Worm (Caenorhabditis elegans) whole organism, L1 larva: Measurements from ENCODE around the gene fbxb-102.

Source experiments
- C04F5.9 ChIP-seq: sonication (generic microtip); optimal IDR thresholded peaks from 2 replicates; lab custom pipeline; 2016; ENCODE audit warnings: missing genetic modification characterization, missing compliant biosample characterization
- alr-1 ChIP-seq: fragments of 200-800 bp; sonication (Bioruptor generic); optimal IDR thresholded peaks from 2 replicates; lab custom pipeline; 2018; ENCODE audit warnings: borderline replicate concordance, mild to moderate bottlenecking, missing genetic modification characterization, missing compliant biosample characterization
- ama-1 ChIP-seq: fragments of 150-350 bp; optimal IDR thresholded peaks from 2 replicates; lab custom pipeline; 2014
- ceh-63 ChIP-seq: fragments of 200-800 bp; sonication (Bioruptor generic); optimal IDR thresholded peaks from 2 replicates; lab custom pipeline; 2018; ENCODE audit warnings: mild to moderate bottlenecking, missing genetic modification characterization, missing compliant biosample characterization
- ceh-82 ChIP-seq, 3 experiments: fragments of 150-350 bp in 1 of 3; sonication (generic microtip) in 2 of 3; optimal IDR thresholded peaks; 2 replicates each; lab custom pipeline; 2014 to 2017; ENCODE audit warnings: missing biosample characterization in 3 of 3, missing genetic modification characterization in 3 of 3
- dpl-1 ChIP-seq, 3 experiments: fragments of 150-350 bp in 2 of 3; sonication (generic microtip) in 1 of 3; optimal IDR thresholded peaks; 2 replicates each; lab custom pipeline; 2014 to 2017; ENCODE audit warnings: missing biosample characterization in 3 of 3, missing genetic modification characterization in 3 of 3, missing genetic modification reagents in 3 of 3
- dsc-1 ChIP-seq: sonication (generic microtip); optimal IDR thresholded peaks from 2 replicates; lab custom pipeline; 2016; ENCODE audit warnings: mild to moderate bottlenecking, missing genetic modification characterization, missing compliant biosample characterization
- egl-27 ChIP-seq, 2 experiments: fragments of 150-350 bp in 1 of 2; sonication (generic microtip); optimal IDR thresholded peaks; 3 replicates each; lab custom pipeline; 2017 to 2018; ENCODE audit warnings: missing biosample characterization in 2 of 2, missing genetic modification characterization in 2 of 2, missing genetic modification reagents in 2 of 2
- elt-3 ChIP-seq, 6 experiments: fragments of 150-350 bp in 1 of 6; sonication (generic microtip); optimal IDR thresholded peaks; 2 replicates each; lab custom pipeline; 2017 to 2018; ENCODE audit warnings: missing biosample characterization in 6 of 6, missing genetic modification characterization in 6 of 6, inconsistent platforms in 1 of 6
- ets-5 ChIP-seq: fragments of 200-800 bp; sonication (Bioruptor generic); IDR thresholded peaks from 2 replicates; pipeline ENCODE4 v1.3.6; 2022; ENCODE audit warnings: missing genetic modification characterization, missing compliant biosample characterization
- fkh-10 ChIP-seq: sonication (generic microtip); optimal IDR thresholded peaks from 2 replicates; lab custom pipeline; 2017; ENCODE audit warnings: missing biosample characterization, missing genetic modification reagents, missing genetic modification characterization
- fkh-4 ChIP-seq: sonication (generic microtip); optimal IDR thresholded peaks from 2 replicates; lab custom pipeline; 2016; ENCODE audit warnings: missing compliant biosample characterization, missing genetic modification characterization, borderline replicate concordance
- fkh-8 ChIP-seq: sonication (generic microtip); optimal IDR thresholded peaks from 2 replicates; lab custom pipeline; 2016; ENCODE audit warnings: mild to moderate bottlenecking, missing genetic modification characterization, missing compliant biosample characterization
- grh-1 ChIP-seq: fragments of 200-800 bp; sonication (Bioruptor generic); IDR thresholded peaks from 2 replicates; pipeline ENCODE4 v1.3.6; 2022; ENCODE audit warnings: missing genetic modification reagents, missing genetic modification characterization, missing compliant biosample characterization
- hlh-4 ChIP-seq: sonication (generic microtip); optimal IDR thresholded peaks from 2 replicates; lab custom pipeline; 2016; ENCODE audit warnings: mild to moderate bottlenecking, missing genetic modification characterization, missing compliant biosample characterization
- hpl-2 ChIP-seq: fragments of 150-350 bp; optimal IDR thresholded peaks from 2 replicates; lab custom pipeline; 2014; ENCODE audit warnings: missing biosample characterization, missing genetic modification reagents, missing genetic modification characterization
- irx-1 ChIP-seq: sonication (generic microtip); optimal IDR thresholded peaks from 2 replicates; lab custom pipeline; 2016; ENCODE audit warnings: missing genetic modification characterization, missing compliant biosample characterization
- jun-1 ChIP-seq: fragments of 150-350 bp; optimal IDR thresholded peaks from 2 replicates; lab custom pipeline; 2014; ENCODE audit warnings: missing biosample characterization, missing genetic modification reagents, missing genetic modification characterization
- lin-15B ChIP-seq: fragments of 150-350 bp; sonication (generic microtip); optimal IDR thresholded peaks from 3 replicates; lab custom pipeline; 2014; ENCODE audit warnings: missing biosample characterization, missing genetic modification characterization
- lin-35 ChIP-seq, 2 experiments: fragments of 150-350 bp; optimal IDR thresholded peaks; 2 replicates each; lab custom pipeline; 2014; ENCODE audit warnings: missing biosample characterization in 2 of 2, missing genetic modification characterization in 2 of 2, missing genetic modification reagents in 2 of 2
- lin-39 ChIP-seq: fragments of 150-350 bp; optimal IDR thresholded peaks from 2 replicates; lab custom pipeline; 2014; ENCODE audit warnings: missing biosample characterization, missing genetic modification reagents, missing genetic modification characterization
- mdl-1 ChIP-seq, 2 experiments: fragments of 150-350 bp; optimal IDR thresholded peaks; 2 replicates each; lab custom pipeline; 2014 to 2017; ENCODE audit warnings: missing biosample characterization in 2 of 2, missing genetic modification characterization in 2 of 2, inconsistent platforms in 1 of 2
- mef-2 ChIP-seq: fragments of 150-350 bp; optimal IDR thresholded peaks from 2 replicates; lab custom pipeline; 2014; ENCODE audit warnings: missing biosample characterization, missing genetic modification characterization
- mep-1 ChIP-seq: fragments of 150-350 bp; optimal IDR thresholded peaks from 2 replicates; lab custom pipeline; 2014; ENCODE audit warnings: missing biosample characterization, missing genetic modification characterization
- nhr-11 ChIP-seq: fragments of 150-350 bp; optimal IDR thresholded peaks from 2 replicates; lab custom pipeline; 2014; ENCODE audit warnings: missing biosample characterization, missing genetic modification characterization
- nhr-19 ChIP-seq: fragments of 200-800 bp; sonication (Bioruptor generic); conservative IDR thresholded peaks from 2 replicates; pipeline ENCODE4 v1.3.6; 2022; ENCODE audit warnings: missing genetic modification characterization, missing compliant biosample characterization
- nhr-237 ChIP-seq: fragments of 150-350 bp; optimal IDR thresholded peaks from 2 replicates; lab custom pipeline; 2014; ENCODE audit warnings: missing biosample characterization, missing genetic modification characterization
- nhr-76 ChIP-seq: sonication (generic microtip); optimal IDR thresholded peaks from 2 replicates; lab custom pipeline; 2017; ENCODE audit warnings: missing biosample characterization, missing genetic modification characterization
- nhr-77 ChIP-seq: fragments of 150-350 bp; optimal IDR thresholded peaks from 2 replicates; lab custom pipeline; 2014; ENCODE audit warnings: missing biosample characterization, missing genetic modification characterization
- pax-3 ChIP-seq: fragments of 200-800 bp; sonication (Bioruptor generic); optimal IDR thresholded peaks from 2 replicates; lab custom pipeline; 2018; ENCODE audit warnings: mild to moderate bottlenecking, missing genetic modification characterization, moderate library complexity, missing compliant biosample characterization
- pqm-1 ChIP-seq: sonication (generic microtip); optimal IDR thresholded peaks from 3 replicates; lab custom pipeline; 2017; ENCODE audit warnings: missing biosample characterization, missing genetic modification characterization
- rnt-1 ChIP-seq: sonication (generic microtip); optimal IDR thresholded peaks from 2 replicates; lab custom pipeline; 2016; ENCODE audit warnings: mild to moderate bottlenecking, missing genetic modification characterization, moderate library complexity, missing compliant biosample characterization
- skn-1 ChIP-seq: fragments of 150-350 bp; optimal IDR thresholded peaks from 2 replicates; lab custom pipeline; 2014; ENCODE audit warnings: missing biosample characterization, missing genetic modification characterization
- snu-23 ChIP-seq: sonication (generic microtip); optimal IDR thresholded peaks from 2 replicates; lab custom pipeline; 2016; ENCODE audit warnings: missing genetic modification characterization, missing compliant biosample characterization
- sup-37 ChIP-seq: fragments of 200-800 bp; sonication (Bioruptor generic); optimal IDR thresholded peaks from 2 replicates; lab custom pipeline; 2018; ENCODE audit warnings: mild to moderate bottlenecking, missing genetic modification characterization, missing compliant biosample characterization
- tbx-2 ChIP-seq: sonication (generic microtip); optimal IDR thresholded peaks from 2 replicates; lab custom pipeline; 2016; ENCODE audit warnings: missing genetic modification characterization, missing compliant biosample characterization
- unc-130 ChIP-seq: fragments of 150-350 bp; optimal IDR thresholded peaks from 2 replicates; lab custom pipeline; 2017; ENCODE audit warnings: missing biosample characterization, missing genetic modification characterization, inconsistent platforms
- unc-30 ChIP-seq: sonication (generic microtip); optimal IDR thresholded peaks from 2 replicates; lab custom pipeline; 2017; ENCODE audit warnings: missing biosample characterization, missing genetic modification characterization
- unc-86 ChIP-seq: sonication (generic microtip); optimal IDR thresholded peaks from 2 replicates; lab custom pipeline; 2016; ENCODE audit warnings: missing genetic modification characterization, missing compliant biosample characterization
- xbp-1 ChIP-seq: sonication (generic microtip); optimal IDR thresholded peaks from 2 replicates; lab custom pipeline; 2016; ENCODE audit warnings: missing genetic modification characterization, missing compliant biosample characterization
- zag-1 ChIP-seq: fragments of 150-350 bp; optimal IDR thresholded peaks from 2 replicates; lab custom pipeline; 2014; ENCODE audit warnings: missing biosample characterization, missing genetic modification characterization
- ztf-11 ChIP-seq, 2 experiments: sonication (generic microtip); optimal IDR thresholded peaks; 2 replicates each; lab custom pipeline; 2016 to 2017; ENCODE audit warnings: missing genetic modification characterization in 2 of 2, missing biosample characterization in 1 of 2, missing compliant biosample characterization in 1 of 2

Gene fbxb-102

DNA sequence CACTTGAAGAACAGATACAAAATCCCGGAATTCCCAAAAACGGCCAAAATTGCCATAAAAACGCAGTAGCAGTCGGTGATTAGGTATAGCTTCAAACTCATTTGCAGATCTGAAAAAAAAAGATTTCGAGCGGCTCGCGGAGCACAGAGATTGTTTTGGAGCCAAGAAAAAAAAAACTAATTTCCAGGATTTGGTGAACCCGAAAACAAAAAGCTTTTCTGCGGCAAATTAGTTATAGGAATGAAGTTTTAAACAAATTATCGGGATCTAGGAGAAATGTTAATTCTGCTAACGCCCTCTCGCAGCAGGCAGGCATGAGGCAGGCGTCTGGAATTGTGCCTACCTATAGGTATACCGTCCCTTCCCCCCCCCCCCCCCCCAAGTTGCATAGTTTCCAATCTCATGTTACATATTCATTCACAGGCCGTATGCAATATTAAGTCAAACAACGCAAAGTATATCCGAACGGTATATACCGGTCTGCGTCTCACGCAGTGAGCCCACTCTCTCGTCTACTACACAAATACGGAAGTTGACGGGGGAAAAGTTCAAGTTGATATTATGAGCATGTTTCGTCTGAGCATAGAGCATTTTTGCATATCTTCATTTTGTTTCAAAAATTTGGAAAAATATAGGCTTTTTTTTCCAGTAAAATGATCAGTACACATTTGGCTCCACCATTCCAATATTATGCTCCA lies 37.9 kb upstream of the fbxb-102 start, which contains the start of the genes W05H5.1 and pitr-6:
TSS of gene W05H5.1 (minus strand) at position 101 of the 698 bp plus-strand sequence.
TSS of gene pitr-6 (plus strand) at position 648 of the 698 bp plus-strand sequence.
- no peak for TF ChIP-seq ets-5 (GFP tag; lab: Robert Waterston, UW)
- no peak for TF ChIP-seq lin-35 (GFP tag; optimal IDR thresholded peaks at IDR 0.05; lab: Kevin White, UChicago)
- TF ChIP-seq mef-2 (tag; lab: Kevin White, UChicago): no peak
- no peak for TF ChIP-seq tbx-2 (tag; lab: Kevin White, UChicago)
- no peak for TF ChIP-seq mep-1
- no peak for TF ChIP-seq C04F5.9 (tag; lab: Kevin White, UChicago)
- TF ChIP-seq sup-37 (GFP tag; lab: Kevin White, UChicago): no peak
- no peak for TF ChIP-seq alr-1
- no peak for TF ChIP-seq hpl-2
- TF ChIP-seq xbp-1 (tag; lab: Kevin White, UChicago): no peak
- TF ChIP-seq unc-86: no peak
- no peak for TF ChIP-seq nhr-11
- TF ChIP-seq snu-23 (GFP tag; lab: Kevin White, UChicago): no peak
- TF ChIP-seq pqm-1: no peak
- TF ChIP-seq lin-39 (tag; lab: Kevin White, UChicago): no peak
- no peak for TF ChIP-seq nhr-76 (tag; lab: Kevin White, UChicago)
- TF ChIP-seq ztf-11 (tag; optimal IDR thresholded peaks at IDR 0.05; lab: Kevin White, UChicago): no peak
- no peak for TF ChIP-seq grh-1
- TF ChIP-seq skn-1 (tag; lab: Kevin White, UChicago): no peak

ce11 chrII:12448241-12448640 lies 34.5 kb upstream of the fbxb-102 start, which contains the start of gene srh-27:
Gene srh-27, plus strand, starts transcription at chrII:12448541.
- TF ChIP-seq hlh-4 (no peak), nhr-77 (tag; lab: Kevin White, UChicago) (no peak), mef-2 (tag; lab: Kevin White, UChicago) (no peak), fkh-8 (tag; lab: Kevin White, UChicago) (no peak), nhr-237 (no peak)

- TF ChIP-seq alr-1 (no peak), rnt-1 (tag; lab: Kevin White, UChicago) (no peak), pax-3 (tag; lab: Kevin White, UChicago) (no peak), C04F5.9 (tag; lab: Kevin White, UChicago) (no peak), sup-37 (GFP tag; lab: Kevin White, UChicago) (no peak), ztf-11 (tag; optimal IDR thresholded peaks at IDR 0.05; lab: Kevin White, UChicago) (no peak), lin-39 (tag; lab: Kevin White, UChicago) (no peak), mdl-1 (tag; optimal IDR thresholded peaks at IDR 0.05; lab: Kevin White, UChicago) (no peak), zag-1 (tag; lab: Kevin White, UChicago) (no peak), unc-30 (tag; lab: Kevin White, UChicago) (no peak), fkh-10 (GFP tag; lab: Kevin White, UChicago) (no peak), fkh-8 (tag; lab: Kevin White, UChicago) (no peak)
- TF ChIP-seq, all 84 proteins: peak for 0
Measured at ce11 chrII:12449849-12450248, 32.9 kb upstream of the fbxb-102 start, which contains the start of gene sre-34. Gene sre-34, plus strand, starts transcription at chrII:12450149.

- TF ChIP-seq nhr-237: no peak
- TF ChIP-seq rnt-1 (tag; lab: Kevin White, UChicago): no peak
- TF ChIP-seq unc-130 (tag; lab: Kevin White, UChicago): no peak
- TF ChIP-seq, all 84 proteins: peak for 0
Measured at ce11 chrII:12452754-12453352, 29.9 kb upstream of the fbxb-102 start, which contains the start of the genes sre-35 and sre-33. Gene sre-35, minus strand, starts transcription at chrII:12452854. Gene sre-33, plus strand, starts transcription at chrII:12453302.

DNA sequence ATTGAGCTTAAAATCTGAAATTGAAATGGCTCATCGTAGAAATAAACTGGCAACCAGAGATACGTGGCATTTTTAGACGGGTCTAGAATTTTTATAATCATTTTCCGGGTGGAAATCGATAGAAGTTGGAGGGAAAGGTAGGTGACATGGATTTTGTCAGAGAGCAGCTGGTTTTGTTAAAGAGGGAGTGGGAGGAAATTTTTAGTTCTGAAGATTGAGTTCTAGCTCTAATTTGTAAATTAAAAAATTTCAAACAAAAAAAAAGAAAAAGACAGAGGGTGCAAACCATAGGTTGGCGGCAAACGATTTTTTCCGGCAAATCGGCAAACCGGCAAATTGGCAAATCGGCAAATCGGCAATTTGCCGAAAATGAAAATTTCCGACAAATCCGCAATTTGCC lies 26.1 kb upstream of the fbxb-102 start, which contains the start of gene sre-32:
TSS of gene sre-32 (minus strand) at position 101 of the 400 bp plus-strand sequence.
- TF ChIP-seq elt-3 (tag; optimal IDR thresholded peaks at IDR 0.05; lab: Kevin White, UChicago): no peak
- TF ChIP-seq pax-3 (tag; lab: Kevin White, UChicago): no peak
- no peak for TF ChIP-seq dsc-1 (tag; lab: Kevin White, UChicago)
- no peak for TF ChIP-seq dpl-1 (GFP tag; optimal IDR thresholded peaks at IDR 0.05; lab: Kevin White, UChicago)
- TF ChIP-seq nhr-19 (GFP tag; lab: Robert Waterston, UW): no peak
- TF ChIP-seq lin-15B: no peak
- TF ChIP-seq fkh-8 (tag; lab: Kevin White, UChicago): no peak
- no peak for TF ChIP-seq fkh-4
- TF ChIP-seq lin-39 (tag; lab: Kevin White, UChicago): no peak
- no peak for TF ChIP-seq irx-1 (tag; lab: Kevin White, UChicago)
- no peak for TF ChIP-seq jun-1 (tag; lab: Kevin White, UChicago)
- TF ChIP-seq unc-30 (tag; lab: Kevin White, UChicago): no peak
- TF ChIP-seq ceh-82 (tag; optimal IDR thresholded peaks at IDR 0.05; lab: Kevin White, UChicago): no peak
- no peak for TF ChIP-seq egl-27 (tag; optimal IDR thresholded peaks at IDR 0.05; lab: Kevin White, UChicago)
- no peak for TF ChIP-seq lin-35 (GFP tag; optimal IDR thresholded peaks at IDR 0.05; lab: Kevin White, UChicago)
- no peak for TF ChIP-seq sup-37 (GFP tag; lab: Kevin White, UChicago)
- TF ChIP-seq xbp-1 (tag; lab: Kevin White, UChicago): no peak
- TF ChIP-seq ama-1: no peak
- TF ChIP-seq ceh-63 (GFP tag; lab: Kevin White, UChicago): no peak
